Worm (Caenorhabditis elegans): Measurements from ENCODE around the gene rpl-35.

DNA sequence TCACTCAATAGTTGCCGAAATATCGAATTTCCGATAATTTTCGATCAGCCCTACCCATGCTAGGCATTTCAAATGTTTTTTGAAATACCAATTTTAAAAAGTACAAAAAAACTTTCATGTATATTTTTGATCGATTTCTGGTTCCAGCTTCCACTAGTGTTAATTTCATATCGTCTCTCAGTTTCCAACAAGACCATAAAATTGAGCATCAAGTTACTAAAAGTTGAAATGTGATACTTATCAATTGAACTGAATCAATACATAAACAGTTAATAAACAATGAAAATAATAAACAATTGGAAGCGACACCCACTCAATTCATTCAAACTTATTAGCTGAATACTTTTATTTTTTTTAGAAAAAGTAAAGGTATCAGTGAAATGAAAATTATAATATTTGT, 11.3 kb downstream of the rpl-35 start, which contains the start of gene cup-4:
- no peak for TF ChIP-seq nhr-28 (tag; optimal IDR thresholded peaks at IDR 0.05)
- no peak for TF ChIP-seq ceh-82 (tag; optimal IDR thresholded peaks at IDR 0.05)
- TF ChIP-seq egl-27 (tag; optimal IDR thresholded peaks at IDR 0.05): no peak
- no peak for TF ChIP-seq nhr-43 (tag; optimal IDR thresholded peaks at IDR 0.05; ENCODE audit: poor library complexity, severe bottlenecking)
- TF ChIP-seq jun-1 (tag; optimal IDR thresholded peaks at IDR 0.05): no peak
- TF ChIP-seq pqm-1 (tag; optimal IDR thresholded peaks at IDR 0.05): no peak
- no peak for TF ChIP-seq unc-62 (GFP tag; optimal IDR thresholded peaks at IDR 0.05)
- no peak for TF ChIP-seq zag-1 (tag; optimal IDR thresholded peaks at IDR 0.05)
